Worm (Caenorhabditis elegans): ENCODE measurements around the gene C40A11.7.

- TF ChIP-seq alr-1 (tag; optimal IDR thresholded peaks at IDR 0.05) = no peak
- no peak for TF ChIP-seq aly-2 (tag; optimal IDR thresholded peaks at IDR 0.05)
- TF ChIP-seq unc-55 (GFP tag; optimal IDR thresholded peaks at IDR 0.05) = no peak
- no peak for TF ChIP-seq nhr-11 (tag; optimal IDR thresholded peaks at IDR 0.05)
- TF ChIP-seq egl-27 (tag; optimal IDR thresholded peaks at IDR 0.05) = no peak
- no peak for TF ChIP-seq nhr-77 (tag; optimal IDR thresholded peaks at IDR 0.05)
- no peak for TF ChIP-seq skn-1 (tag; optimal IDR thresholded peaks at IDR 0.05)
- TF ChIP-seq ama-1 (optimal IDR thresholded peaks at IDR 0.05) = no peak
These were observed 51.0 kb downstream of the C40A11.7 start, which contains the start of gene math-42 for ce11 chrII:2099139-2099976.

Data from whole organism, L2 larva.